Worm (Caenorhabditis elegans) whole organism, young adult: Measurements from ENCODE around the gene lin-15B.

ENCODE experiments used
- ama-1 ChIP-seq, 3 experiments: fragments of 150-350 bp in 1 of 3; sonication (generic microtip) in 2 of 3; optimal IDR thresholded peaks; 2 replicates each; lab custom pipeline; 2014 to 2018; ENCODE audit warnings: missing biosample characterization in 2 of 3, missing genetic modification characterization in 2 of 3, missing genetic modification reagents in 2 of 3
- hlh-26 ChIP-seq: fragments of 200-800 bp; sonication (Bioruptor generic); conservative IDR thresholded peaks from 2 replicates; pipeline ENCODE4 v1.3.6; 2022; ENCODE audit warnings: missing genetic modification reagents, missing genetic modification characterization, missing compliant biosample characterization
- nfya-2 ChIP-seq: fragments of 200-800 bp; sonication (Bioruptor generic); IDR thresholded peaks from 2 replicates; pipeline ENCODE4 v1.3.6; 2022; ENCODE audit warnings: missing genetic modification reagents, missing genetic modification characterization, missing compliant biosample characterization
- snpc-4 ChIP-seq, 5 experiments: fragments of 150-350 bp in 1 of 5; sonication (generic microtip) in 4 of 5; optimal IDR thresholded peaks; 2 replicates each; lab custom pipeline; 2014 to 2018; ENCODE audit warnings: missing genetic modification characterization in 5 of 5, missing biosample characterization in 3 of 5, antibody characterized with exemption in 2 of 5, mild to moderate bottlenecking in 2 of 5, missing compliant biosample characterization in 2 of 5, missing genotype in 2 of 5, moderate library complexity in 2 of 5, missing genetic modification reagents in 1 of 5
- unc-130 ChIP-seq: sonication (generic microtip); optimal IDR thresholded peaks from 2 replicates; lab custom pipeline; 2016; ENCODE audit warnings: missing genetic modification reagents, missing genetic modification characterization, missing compliant biosample characterization

- TF ChIP-seq ama-1 (optimal IDR thresholded peaks at IDR 0.05; lab: Kevin White, UChicago) (no peak), ama-1 (GFP tag; optimal IDR thresholded peaks at IDR 0.05; lab: Kevin White, UChicago) (no peak), nfya-2 (GFP tag; lab: Robert Waterston, UW) (no peak), snpc-4 (GFP tag; optimal IDR thresholded peaks at IDR 0.05; lab: Kevin White, UChicago) (no peak), snpc-4 (tag; optimal IDR thresholded peaks at IDR 0.05; lab: Kevin White, UChicago) (no peak), hlh-26 (no peak), unc-130 (no peak)
Observed at ce11 chrX:15742310-15742709, 16.4 kb downstream of the lin-15B start, which contains the start of gene nhr-255.
